Fruit fly (Drosophila melanogaster) whole organism, embryonic: Measurements from ENCODE around the gene PolD2.

Experiments
- Awh ChIP-seq: fragments of 200-800 bp; sonication (Bioruptor generic); IDR thresholded peaks from 2 replicates; pipeline ENCODE4, ENCODE4 v1.3.6; 2022; ENCODE audit warnings: missing biosample characterization, missing genetic modification characterization
- CG10274 ChIP-seq: fragments of 200-800 bp; sonication (Bioruptor generic); optimal IDR thresholded peaks from 3 replicates; lab custom pipeline; 2017; ENCODE audit warnings: missing biosample characterization, mild to moderate bottlenecking, missing genetic modification characterization
- CG10979 ChIP-seq: fragments of 200-800 bp; sonication (Bioruptor generic); optimal IDR thresholded peaks from 2 replicates; lab custom pipeline; 2018; ENCODE audit warnings: missing biosample characterization, mild to moderate bottlenecking, missing genetic modification characterization, moderate library complexity
- CG11456 ChIP-seq: fragments of 200-800 bp; sonication (Bioruptor generic); IDR thresholded peaks from 3 replicates; pipeline ENCODE4 v1.3.6; 2022; ENCODE audit warnings: missing biosample characterization, missing genetic modification characterization
- CG12659 ChIP-seq: fragments of 200-800 bp; sonication (Bioruptor generic); optimal IDR thresholded peaks from 3 replicates; lab custom pipeline; 2017; ENCODE audit warnings: mild to moderate bottlenecking, missing biosample characterization, missing genetic modification reagents, missing genetic modification characterization
- CG13424 ChIP-seq: fragments of 200-800 bp; sonication (Bioruptor generic); optimal IDR thresholded peaks from 2 replicates; lab custom pipeline; 2019; ENCODE audit warnings: missing biosample characterization, mild to moderate bottlenecking, missing genetic modification characterization, moderate library complexity
- CG1529 ChIP-seq: fragments of 200-800 bp; sonication (Bioruptor generic); optimal IDR thresholded peaks from 3 replicates; lab custom pipeline; 2018; ENCODE audit warnings: missing biosample characterization, missing genetic modification characterization
- CG16863 ChIP-seq: fragments of 200-800 bp; sonication (Bioruptor generic); optimal IDR thresholded peaks from 3 replicates; lab custom pipeline; 2016; ENCODE audit warnings: missing biosample characterization, missing genetic modification characterization
- CG17361 ChIP-seq: fragments of 200-800 bp; sonication (Bioruptor generic); IDR thresholded peaks from 3 replicates; pipeline ENCODE4 v1.3.6; 2022; ENCODE audit warnings: missing biosample characterization, missing genetic modification characterization
- CG17385 ChIP-seq: fragments of 200-800 bp; sonication (Bioruptor generic); optimal IDR thresholded peaks from 3 replicates; lab custom pipeline; 2018; ENCODE audit warnings: missing biosample characterization, mild to moderate bottlenecking, missing genetic modification characterization
- CG1832 ChIP-seq: fragments of 200-800 bp; sonication (Bioruptor generic); optimal IDR thresholded peaks from 2 replicates; lab custom pipeline; 2017; ENCODE audit warnings: missing biosample characterization, mild to moderate bottlenecking, missing genetic modification characterization, inconsistent platforms
- CG2678 ChIP-seq: fragments of 200-800 bp; sonication (Bioruptor generic); optimal IDR thresholded peaks from 3 replicates; lab custom pipeline; 2019; ENCODE audit warnings: missing biosample characterization, mild to moderate bottlenecking, missing genetic modification characterization, moderate library complexity
- CG2712 ChIP-seq: fragments of 200-800 bp; optimal IDR thresholded peaks from 3 replicates; lab custom pipeline; 2019; ENCODE audit warnings: missing biosample characterization, mild to moderate bottlenecking, missing genetic modification characterization, moderate library complexity
- CG32767 ChIP-seq: fragments of 200-800 bp; sonication (Bioruptor generic); IDR thresholded peaks from 2 replicates; pipeline ENCODE4 v1.3.6; 2022; ENCODE audit warnings: missing biosample characterization, missing genetic modification characterization
- CG3407 ChIP-seq: fragments of 200-800 bp; sonication (Bioruptor generic); optimal IDR thresholded peaks from 2 replicates; lab custom pipeline; 2018; ENCODE audit warnings: missing biosample characterization, mild to moderate bottlenecking, missing genetic modification characterization
- CG34224 ChIP-seq: fragments of 200-800 bp; sonication (Bioruptor generic); IDR thresholded peaks from 3 replicates; pipeline ENCODE4 v1.3.6; 2022; ENCODE audit warnings: missing biosample characterization, missing genetic modification characterization; ENCODE audit not compliant: partially characterized antibody
- CG6765 ChIP-seq: fragments of 200-800 bp; sonication (Bioruptor generic); optimal IDR thresholded peaks from 3 replicates; lab custom pipeline; 2017; ENCODE audit warnings: missing biosample characterization, mild to moderate bottlenecking, missing genetic modification characterization
- CG8290 ChIP-seq, 3 experiments: fragments of 200-800 bp; sonication (Bioruptor generic); optimal IDR thresholded peaks; 2 replicates each; lab custom pipeline; 2016 to 2019; ENCODE audit warnings: missing biosample characterization in 3 of 3, missing genetic modification characterization in 3 of 3, mild to moderate bottlenecking in 2 of 3, moderate library complexity in 1 of 3
- CG9215 ChIP-seq: fragments of 200-800 bp; sonication (Bioruptor generic); IDR thresholded peaks from 2 replicates; pipeline ENCODE4 v1.3.6; 2022; ENCODE audit warnings: missing biosample characterization, missing genetic modification characterization
- CG9727 ChIP-seq: fragments of 200-800 bp; sonication (Bioruptor generic); optimal IDR thresholded peaks from 3 replicates; lab custom pipeline; 2017; ENCODE audit warnings: missing biosample characterization, mild to moderate bottlenecking, missing genetic modification characterization
- CoRest ChIP-seq: fragments of 200-800 bp; sonication (Bioruptor generic); optimal IDR thresholded peaks from 3 replicates; lab custom pipeline; 2018; ENCODE audit warnings: missing biosample characterization, mild to moderate bottlenecking, missing genetic modification characterization, moderate library complexity
- Dad ChIP-seq: fragments of 200-800 bp; sonication (Bioruptor generic); optimal IDR thresholded peaks from 3 replicates; lab custom pipeline; 2016; ENCODE audit warnings: missing biosample characterization, missing genetic modification characterization
- Dbx ChIP-seq: fragments of 200-800 bp; sonication (Bioruptor generic); IDR thresholded peaks from 3 replicates; pipeline ENCODE4 v1.3.6; 2022; ENCODE audit warnings: missing biosample characterization, missing genetic modification characterization
- Doc2 ChIP-seq: fragments of 200-800 bp; sonication (Bioruptor generic); IDR thresholded peaks from 2 replicates; pipeline ENCODE4 v1.3.6; 2022; ENCODE audit warnings: missing biosample characterization, missing genetic modification characterization
- Ets65A ChIP-seq: fragments of 200-800 bp; sonication (Bioruptor generic); peaks from one replicate; lab custom pipeline; 2016; ENCODE audit warnings: missing biosample characterization, missing genetic modification characterization
- Gsc ChIP-seq: fragments of 200-800 bp; sonication (Bioruptor generic); IDR thresholded peaks from 2 replicates; pipeline ENCODE4 v1.3.6; 2022; ENCODE audit warnings: missing biosample characterization, missing genetic modification characterization
- HmgD ChIP-seq: fragments of 200-800 bp; sonication (Bioruptor generic); optimal IDR thresholded peaks from 3 replicates; lab custom pipeline; 2016; ENCODE audit warnings: missing biosample characterization, missing genetic modification characterization
- Kr ChIP-seq: fragments of 200-800 bp; sonication (Bioruptor generic); optimal IDR thresholded peaks from 2 replicates; lab custom pipeline; 2017; ENCODE audit warnings: missing biosample characterization, mild to moderate bottlenecking, missing genetic modification characterization
- Lhr ChIP-seq: fragments of 200-800 bp; sonication (Bioruptor generic); optimal IDR thresholded peaks from 3 replicates; lab custom pipeline; 2017; ENCODE audit warnings: mild to moderate bottlenecking, missing biosample characterization, missing genetic modification reagents, missing genetic modification characterization
- NK7.1 ChIP-seq: fragments of 200-800 bp; sonication (Bioruptor generic); optimal IDR thresholded peaks from 3 replicates; lab custom pipeline; 2016; ENCODE audit warnings: missing biosample characterization, missing genetic modification characterization
- Ravus ChIP-seq: fragments of 200-800 bp; sonication (Bioruptor generic); IDR thresholded peaks from 2 replicates; pipeline ENCODE4 v1.3.6; 2022; ENCODE audit warnings: missing biosample characterization, missing genetic modification characterization
- Sox102F ChIP-seq: fragments of 200-800 bp; sonication (Bioruptor generic); optimal IDR thresholded peaks from 2 replicates; lab custom pipeline; 2018; ENCODE audit warnings: missing biosample characterization, mild to moderate bottlenecking, missing genetic modification characterization, moderate library complexity
- ap ChIP-seq: fragments of 200-800 bp; sonication (Bioruptor generic); IDR thresholded peaks from 2 replicates; pipeline ENCODE4 v1.3.6; 2022; ENCODE audit warnings: missing biosample characterization, missing genetic modification characterization
- bbx ChIP-seq: fragments of 200-800 bp; sonication (Bioruptor generic); IDR thresholded peaks from 2 replicates; pipeline ENCODE4 v1.3.6; 2022; ENCODE audit warnings: missing biosample characterization, missing genetic modification characterization; ENCODE audit not compliant: partially characterized antibody
- br ChIP-seq: fragments of >200 bp; optimal IDR thresholded peaks from 2 replicates; lab custom pipeline; 2017
- caup ChIP-seq: fragments of 200-800 bp; sonication (Bioruptor generic); optimal IDR thresholded peaks from 3 replicates; lab custom pipeline; 2017; ENCODE audit warnings: missing biosample characterization, mild to moderate bottlenecking, missing genetic modification characterization, moderate library complexity; ENCODE audit not compliant: severe bottlenecking
- ci ChIP-seq: fragments of 200-800 bp; sonication (Bioruptor generic); IDR thresholded peaks from 3 replicates; pipeline ENCODE4 v1.3.6; 2022; ENCODE audit warnings: missing biosample characterization, missing genetic modification characterization
- en ChIP-seq: fragments of 200-800 bp; sonication (Bioruptor generic); optimal IDR thresholded peaks from 2 replicates; lab custom pipeline; 2016; ENCODE audit warnings: missing biosample characterization, missing genetic modification characterization
- ftz-f1 ChIP-seq: fragments of 200-800 bp; sonication (Bioruptor generic); optimal IDR thresholded peaks from 2 replicates; lab custom pipeline; 2016; ENCODE audit warnings: missing biosample characterization, missing genetic modification characterization
- gsb-n ChIP-seq: fragments of 200-800 bp; sonication (Bioruptor generic); optimal IDR thresholded peaks from 3 replicates; lab custom pipeline; 2018; ENCODE audit warnings: missing biosample characterization, mild to moderate bottlenecking, missing genetic modification characterization
- gt ChIP-seq: fragments of 200-800 bp; sonication (Bioruptor generic); IDR thresholded peaks from 2 replicates; pipeline ENCODE4 v1.3.6; 2022; ENCODE audit warnings: missing biosample characterization, missing genetic modification characterization
- kni ChIP-seq: fragments of 200-800 bp; sonication (Bioruptor generic); optimal IDR thresholded peaks from 3 replicates; lab custom pipeline; 2017; ENCODE audit warnings: mild to moderate bottlenecking, missing biosample characterization, missing genetic modification reagents, missing genetic modification characterization
- lov ChIP-seq, 2 experiments: fragments of 200-800 bp in 1 of 2; fragments of >200 bp in 1 of 2; sonication (Bioruptor generic) in 1 of 2; IDR thresholded peaks in 1 of 2; optimal IDR thresholded peaks in 1 of 2; 2 replicates in 1 of 2; 3 replicates in 1 of 2; pipeline versions ENCODE4 v1.3.6 to Lab custom; 2017 to 2022; ENCODE audit warnings: missing biosample characterization in 1 of 2, missing genetic modification characterization in 1 of 2
- prd ChIP-seq, 3 experiments: fragments of >200 bp in 2 of 3; fragments of 200-800 bp in 1 of 3; sonication (Bioruptor generic) in 1 of 3; optimal IDR thresholded peaks in 2 of 3; IDR thresholded peaks in 1 of 3; 2 replicates in 2 of 3; 3 replicates in 1 of 3; pipeline versions ENCODE4 v1.3.6 to Lab custom; 2017 to 2022; ENCODE audit warnings: missing biosample characterization in 1 of 3, missing genetic modification characterization in 1 of 3
- sens-2 ChIP-seq: fragments of 200-800 bp; sonication (Bioruptor generic); IDR thresholded peaks from 2 replicates; pipeline ENCODE4 v1.3.6; 2022; ENCODE audit warnings: missing biosample characterization, missing genetic modification characterization
- tio ChIP-seq: fragments of 200-800 bp; sonication (Bioruptor generic); optimal IDR thresholded peaks from 2 replicates; lab custom pipeline; 2017; ENCODE audit warnings: missing biosample characterization, missing genetic modification characterization, inconsistent platforms
- trem ChIP-seq: fragments of 200-800 bp; optimal IDR thresholded peaks from 3 replicates; lab custom pipeline; 2019; ENCODE audit warnings: missing biosample characterization, mild to moderate bottlenecking, missing genetic modification characterization, moderate library complexity

The PolD2 gene

DNA sequence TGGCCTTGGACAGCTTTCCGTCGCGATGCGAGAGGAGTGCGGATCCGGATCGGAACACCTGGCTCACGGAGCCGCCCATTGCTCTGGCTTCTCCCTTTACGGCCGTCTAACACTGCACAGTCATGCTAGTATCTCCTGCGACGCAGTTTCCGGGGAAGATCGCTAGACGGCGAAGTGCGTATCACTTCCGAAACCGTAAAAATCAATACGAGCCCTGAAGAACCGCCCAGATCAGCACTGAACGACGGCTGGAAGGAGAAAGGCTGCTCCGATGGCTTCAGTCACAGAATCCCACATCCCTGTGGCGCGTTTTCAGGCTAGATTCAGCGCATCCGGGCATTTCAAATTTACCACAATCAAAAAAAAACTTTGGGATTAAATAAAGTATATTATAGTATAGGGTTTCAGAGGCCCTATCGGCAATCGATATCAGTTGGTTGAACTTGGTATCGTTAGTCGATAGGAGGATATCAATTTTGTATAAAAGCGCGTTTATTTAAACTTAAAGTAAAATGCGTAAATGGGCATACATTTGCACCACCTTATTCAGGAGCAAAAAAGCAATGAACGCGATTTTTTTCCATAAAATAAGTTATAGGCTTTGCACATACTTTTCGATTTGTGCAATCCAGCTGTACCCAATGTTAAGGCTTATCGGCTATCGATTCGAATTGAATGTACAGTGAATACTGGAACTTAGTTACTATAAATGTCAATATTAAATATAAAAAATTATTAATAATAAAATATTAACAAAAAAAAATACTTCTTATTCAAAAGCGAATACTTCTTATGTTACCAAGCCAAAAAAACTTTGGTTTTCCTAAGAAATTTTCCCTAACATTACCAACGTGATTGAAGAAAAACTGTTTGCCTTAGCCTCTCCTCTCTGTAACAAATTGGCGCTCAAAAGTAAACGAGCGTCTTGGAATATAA, at the start of gene PolD2, which contains the start of gene CG13933 (continued):
- TF ChIP-seq ci (GFP tag; lab: Robert Waterston, UW) = peak; percentile 99
- peak; percentile 86 for TF ChIP-seq CG10979
- TF ChIP-seq NK7.1 = no peak
- TF ChIP-seq ftz-f1 (GFP tag; lab: Kevin White, UChicago) = no peak
- no peak for TF ChIP-seq tio (GFP tag; lab: Kevin White, UChicago)
- TF ChIP-seq gsb-n (tag; lab: Kevin White, UChicago) = peak; percentile 98
- TF ChIP-seq prd (optimal IDR thresholded peaks at IDR 0.05; lab: Kevin White, UChicago) = no peak
- peak; percentile 99 for TF ChIP-seq prd (GFP tag; IDR thresholded peaks at IDR 0.05; lab: Robert Waterston, UW)
- peak; percentile 26 for TF ChIP-seq en (GFP tag; lab: Kevin White, UChicago)
- TF ChIP-seq CG8290 (GFP tag; optimal IDR thresholded peaks at IDR 0.05; lab: Kevin White, UChicago) = no peak
- TF ChIP-seq CG8290 (tag; optimal IDR thresholded peaks at IDR 0.05; lab: Kevin White, UChicago) = no peak
- TF ChIP-seq Dbx (GFP tag; lab: Robert Waterston, UW) = peak; percentile 93
- TF ChIP-seq Gsc (GFP tag; lab: Robert Waterston, UW) = peak; percentile 91
- TF ChIP-seq CG17385 (GFP tag; lab: Kevin White, UChicago) = peak; percentile 98
- no peak for TF ChIP-seq Dad (GFP tag; lab: Kevin White, UChicago)
- TF ChIP-seq CG2712 (tag; lab: Kevin White, UChicago) = peak; percentile 97
- peak; percentile 92 for TF ChIP-seq CG2678 (tag; lab: Kevin White, UChicago)
- TF ChIP-seq trem (tag; lab: Kevin White, UChicago) = peak; percentile 88
- peak; percentile 90 for TF ChIP-seq CG3407 (GFP tag; lab: Kevin White, UChicago)
- peak; percentile 99 for TF ChIP-seq CoRest (tag; lab: Kevin White, UChicago)
- TF ChIP-seq CG32767 (GFP tag; lab: Robert Waterston, UW) = peak; percentile 99
- no peak for TF ChIP-seq Kr (GFP tag; lab: Kevin White, UChicago)
- TF ChIP-seq Ets65A (GFP tag; lab: Kevin White, UChicago) = peak; percentile 97
- TF ChIP-seq CG11456 = peak; percentile 85
- peak; percentile 95 for TF ChIP-seq caup (GFP tag; lab: Kevin White, UChicago)
- TF ChIP-seq Awh (GFP tag; lab: Robert Waterston, UW) = peak; percentile 93
- peak; percentile 98 for TF ChIP-seq CG9727 (GFP tag; lab: Kevin White, UChicago)
- peak; percentile 99 for TF ChIP-seq CG13424 (tag; lab: Kevin White, UChicago)
- peak; percentile 29 for TF ChIP-seq HmgD (GFP tag; lab: Kevin White, UChicago)
- TF ChIP-seq gt (GFP tag; lab: Robert Waterston, UW) = peak; percentile 87
- no peak for TF ChIP-seq kni (GFP tag; lab: Kevin White, UChicago)
- peak; percentile 83 for TF ChIP-seq CG16863
- peak; percentile 92 for TF ChIP-seq CG9215
- peak; percentile 99 for TF ChIP-seq sens-2 (GFP tag; lab: Robert Waterston, UW)
- peak; percentile 99 for TF ChIP-seq Sox102F
- no peak for TF ChIP-seq lov (optimal IDR thresholded peaks at IDR 0.05; lab: Kevin White, UChicago)
- TF ChIP-seq lov (GFP tag; IDR thresholded peaks at IDR 0.05; lab: Robert Waterston, UW) = peak; percentile 98
- TF ChIP-seq CG34224 (GFP tag; lab: Robert Waterston, UW) = peak; percentile 85
- peak; percentile 92 for TF ChIP-seq CG1529
- peak; percentile 98 for TF ChIP-seq CG12659 (GFP tag; lab: Kevin White, UChicago)
- TF ChIP-seq CG10274 (GFP tag; lab: Kevin White, UChicago) = no peak
- TF ChIP-seq CG1832 (GFP tag; lab: Kevin White, UChicago) = no peak
- TF ChIP-seq ap (GFP tag; lab: Robert Waterston, UW) = peak; percentile 99
- TF ChIP-seq CG6765 (GFP tag; lab: Kevin White, UChicago) = peak; percentile 74
- no peak for TF ChIP-seq Lhr (GFP tag; lab: Kevin White, UChicago)
- TF ChIP-seq bbx (GFP tag; lab: Robert Waterston, UW) = peak; percentile 81
- TF ChIP-seq Ravus (GFP tag; lab: Robert Waterston, UW) = peak; percentile 92
- TF ChIP-seq Doc2 (GFP tag; lab: Robert Waterston, UW) = 0 out of 2 replicates have a peak, but pooled peaks have one; percentile 22
- TF ChIP-seq CG17361 (GFP tag; lab: Robert Waterston, UW) = no peak
- TF ChIP-seq br (lab: Kevin White, UChicago) = no peak
